Worm (Caenorhabditis elegans): ENCODE results near the gene ddr-1.

- TF ChIP-seq ama-1 (optimal IDR thresholded peaks at IDR 0.05), result no peak
- no peak for TF ChIP-seq dmd-4 (tag; optimal IDR thresholded peaks at IDR 0.05)
- no peak for TF ChIP-seq F13H6.1 (tag; optimal IDR thresholded peaks at IDR 0.05)
- no peak for TF ChIP-seq zag-1 (tag; optimal IDR thresholded peaks at IDR 0.05)
These were observed 46.8 kb upstream of the ddr-1 start, which contains the start of gene C41A3.2 for ce11 chrX:5414250-5414649.

Measured in whole organism, L2 larva.